Fruit fly (Drosophila melanogaster) whole organism: ENCODE results near the gene CecA2.

Source experiments
- CG8478 ChIP-seq: fragments of >200 bp; optimal IDR thresholded peaks from 2 replicates; lab custom pipeline; 2018; ENCODE audit warnings: inconsistent platforms
- Dll ChIP-seq: fragments of >200 bp; optimal IDR thresholded peaks from 2 replicates; lab custom pipeline; 2017
- EcR ChIP-seq, 2 experiments: fragments of >200 bp; optimal IDR thresholded peaks; 2 replicates each; lab custom pipeline; 2017; ENCODE audit warnings: missing biosample characterization in 2 of 2, missing genetic modification characterization in 2 of 2, missing genetic modification reagents in 2 of 2
- pan ChIP-seq: fragments of >200 bp; optimal IDR thresholded peaks from 2 replicates; lab custom pipeline; 2017
- psq ChIP-seq: fragments of >200 bp; optimal IDR thresholded peaks from 2 replicates; lab custom pipeline; 2017
- usp ChIP-seq: fragments of >200 bp; optimal IDR thresholded peaks from 2 replicates; lab custom pipeline; 2017; ENCODE audit warnings: missing biosample characterization, missing genetic modification characterization, mixed read lengths

Gene CecA2

DNA sequence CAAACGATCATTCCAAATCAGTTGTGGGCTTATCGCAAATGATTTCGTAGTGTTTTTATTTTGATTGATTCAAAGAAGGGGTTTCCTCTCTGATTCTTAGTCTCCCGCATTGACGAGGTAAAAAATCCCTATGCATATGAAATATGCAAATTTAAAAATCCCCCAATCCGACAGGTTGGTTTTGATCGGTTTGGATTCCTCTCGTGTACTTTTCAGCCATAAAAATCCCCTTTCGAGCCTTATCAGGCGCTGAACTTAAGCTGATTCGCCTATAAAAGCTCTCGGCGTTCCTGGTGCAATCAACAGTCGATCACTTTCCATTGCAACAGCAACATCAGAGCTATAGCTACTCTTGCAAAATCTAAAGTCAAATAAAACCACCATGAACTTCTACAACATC, at the start of gene CecA2:
Gene CecA2 (plus strand): TSS at position 301 of the 400 bp plus-strand sequence.
- TF ChIP-seq EcR (GFP tag; optimal IDR thresholded peaks at IDR 0.05; lab: Kevin White, UChicago) (no peak), psq (lab: Kevin White, UChicago) (no peak)

DNA sequence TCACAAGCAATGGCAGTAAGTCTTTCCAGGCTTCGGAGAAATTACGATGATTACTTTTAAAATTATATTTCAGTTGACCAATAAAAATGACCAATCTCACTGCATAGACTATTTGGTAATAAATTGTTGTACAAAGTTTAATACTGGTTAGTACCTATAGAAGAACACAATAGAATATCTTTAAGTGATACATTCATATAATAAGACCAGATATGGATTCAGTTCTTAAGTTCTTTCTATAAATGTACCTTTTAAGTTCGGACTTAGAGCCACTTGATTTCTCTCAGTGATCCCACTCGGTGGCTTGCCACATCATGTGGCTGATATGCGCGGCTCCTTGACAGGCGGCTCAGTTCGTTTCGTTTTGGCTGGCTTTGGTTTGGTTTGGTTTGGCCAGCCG, 48.7 kb upstream of the CecA2 start:
- TF ChIP-seq EcR (GFP tag; optimal IDR thresholded peaks at IDR 0.05; lab: Kevin White, UChicago) (no peak), CG8478 (lab: Kevin White, UChicago) (no peak), usp (GFP tag; lab: Kevin White, UChicago) (no peak), psq (lab: Kevin White, UChicago) (no peak), pan (lab: Kevin White, UChicago) (no peak), Dll (lab: Kevin White, UChicago) (no peak)

- TF ChIP-seq CG8478 (lab: Kevin White, UChicago), result no peak
- TF ChIP-seq EcR (GFP tag; optimal IDR thresholded peaks at IDR 0.05; lab: Kevin White, UChicago), result no peak
- no peak for TF ChIP-seq psq (lab: Kevin White, UChicago)
- TF ChIP-seq pan (lab: Kevin White, UChicago), result no peak
- TF ChIP-seq Dll (lab: Kevin White, UChicago), result no peak
- TF ChIP-seq usp (GFP tag; lab: Kevin White, UChicago), result no peak
Measured at dm6 chr3R:30164162-30164561, 47.8 kb upstream of the CecA2 start.

dm6 chr3R:30166159-30166784, 45.7 kb upstream of the CecA2 start, which contains the start of gene VhaAC45RP:
TSS of gene VhaAC45RP (minus strand) at chr3R:30166419.
- no peak for TF ChIP-seq EcR (GFP tag; optimal IDR thresholded peaks at IDR 0.05; lab: Kevin White, UChicago)
- TF ChIP-seq pan (lab: Kevin White, UChicago), result no peak
- no peak for TF ChIP-seq Dll (lab: Kevin White, UChicago)
- no peak for TF ChIP-seq CG8478 (lab: Kevin White, UChicago)
- TF ChIP-seq usp (GFP tag; lab: Kevin White, UChicago), result no peak
- TF ChIP-seq psq (lab: Kevin White, UChicago), result no peak

DNA sequence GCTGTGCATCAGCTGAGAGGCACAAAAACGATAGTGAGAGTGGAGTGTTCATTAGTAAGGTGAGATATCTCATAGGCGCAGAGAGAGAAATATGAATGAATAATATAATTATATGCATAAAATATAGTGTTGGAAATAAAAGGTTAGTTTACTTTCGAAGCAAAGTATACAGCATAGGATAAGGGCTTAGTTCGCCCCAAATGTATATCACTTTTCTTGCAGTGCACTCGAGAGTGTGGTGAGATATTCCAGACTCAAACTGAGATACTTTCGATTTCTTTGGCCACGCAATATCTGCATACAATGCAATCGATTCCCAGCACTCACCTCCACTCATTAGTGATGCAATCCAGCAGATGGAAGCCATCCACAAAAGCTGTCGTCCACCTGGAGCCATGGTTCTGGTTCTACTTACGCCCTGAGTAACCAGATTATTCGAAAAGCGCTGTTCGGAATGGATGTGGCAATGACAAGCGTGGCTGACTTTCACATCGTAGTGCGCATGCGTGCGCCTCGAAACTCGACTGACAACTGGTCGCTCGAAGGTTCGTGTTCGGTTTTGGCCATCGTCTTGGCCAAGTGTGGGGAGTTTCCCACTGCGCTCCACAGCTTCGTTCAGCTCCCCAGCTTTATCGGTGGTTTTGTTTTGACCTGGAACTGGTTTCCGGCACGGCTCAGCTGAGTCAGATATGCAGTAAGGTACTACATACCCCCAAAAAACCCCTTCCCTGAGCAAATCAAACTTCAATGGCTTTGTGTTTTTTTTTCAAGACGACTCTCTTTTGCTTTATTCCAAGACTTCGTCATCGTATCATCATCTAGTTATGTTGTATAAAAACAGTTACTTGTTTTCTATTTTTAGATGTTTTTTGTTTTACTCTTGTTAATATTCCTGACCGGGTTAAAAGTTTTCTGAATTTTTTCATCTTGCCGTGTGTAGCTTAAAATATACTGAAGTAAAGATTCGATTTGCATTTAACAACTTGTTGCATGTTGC, 41.0 kb upstream of the CecA2 start, which contains the start of gene Rsod:
Gene Rsod (minus strand): TSS at position 537 of the 997 bp plus-strand sequence.
- TF ChIP-seq CG8478 (lab: Kevin White, UChicago) (no peak), pan (lab: Kevin White, UChicago) (no peak), psq (lab: Kevin White, UChicago) (no peak), EcR (GFP tag; optimal IDR thresholded peaks at IDR 0.05; lab: Kevin White, UChicago) (no peak), Dll (lab: Kevin White, UChicago) (no peak), usp (GFP tag; lab: Kevin White, UChicago) (no peak)

- no peak for TF ChIP-seq psq (lab: Kevin White, UChicago)
- no peak for TF ChIP-seq EcR (GFP tag; optimal IDR thresholded peaks at IDR 0.05; lab: Kevin White, UChicago)
- TF ChIP-seq Dll (lab: Kevin White, UChicago), result no peak
- no peak for TF ChIP-seq CG8478 (lab: Kevin White, UChicago)
- TF ChIP-seq pan (lab: Kevin White, UChicago), result no peak
Measured at dm6 chr3R:30174160-30175002, 37.6 kb upstream of the CecA2 start, which contains the start of gene Mlc2. TSS of gene Mlc2 (minus strand) at chr3R:30174551.

- TF ChIP-seq psq (lab: Kevin White, UChicago), result no peak
- no peak for TF ChIP-seq usp (GFP tag; lab: Kevin White, UChicago)
- no peak for TF ChIP-seq CG8478 (lab: Kevin White, UChicago)
- no peak for TF ChIP-seq pan (lab: Kevin White, UChicago)
- no peak for TF ChIP-seq Dll (lab: Kevin White, UChicago)
- no peak for TF ChIP-seq EcR (GFP tag; optimal IDR thresholded peaks at IDR 0.05; lab: Kevin White, UChicago)
Measured at dm6 chr3R:30175045-30175589, 36.8 kb upstream of the CecA2 start.

DNA sequence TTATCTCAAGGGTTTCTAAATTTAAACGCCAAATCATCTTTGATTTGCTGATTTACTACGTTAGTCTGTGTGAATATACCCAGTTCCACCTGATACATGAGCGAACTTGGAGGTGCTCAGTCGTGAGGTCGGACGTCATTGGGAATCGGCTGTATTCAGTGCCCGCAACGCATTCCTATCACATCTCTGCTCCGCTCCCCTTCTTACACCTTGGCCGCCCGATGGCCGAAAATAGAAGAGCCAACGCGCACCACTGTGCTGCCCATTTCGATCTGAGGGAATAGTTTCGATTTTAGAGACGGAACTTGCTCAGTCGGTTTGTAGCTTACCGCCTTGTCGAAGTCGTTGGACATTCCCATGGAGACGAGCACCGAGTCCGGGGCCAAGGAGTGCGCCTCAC, 35.6 kb upstream of the CecA2 start:
- no peak for TF ChIP-seq CG8478 (lab: Kevin White, UChicago)
- no peak for TF ChIP-seq EcR (GFP tag; optimal IDR thresholded peaks at IDR 0.05; lab: Kevin White, UChicago)
- no peak for TF ChIP-seq pan (lab: Kevin White, UChicago)

- TF ChIP-seq EcR (GFP tag; optimal IDR thresholded peaks at IDR 0.05; lab: Kevin White, UChicago), result no peak
- TF ChIP-seq CG8478 (lab: Kevin White, UChicago), result no peak
- no peak for TF ChIP-seq pan (lab: Kevin White, UChicago)
- no peak for TF ChIP-seq Dll (lab: Kevin White, UChicago)
- no peak for TF ChIP-seq psq (lab: Kevin White, UChicago)
- TF ChIP-seq usp (GFP tag; lab: Kevin White, UChicago), result no peak
Measured at dm6 chr3R:30177494-30177893, 34.5 kb upstream of the CecA2 start, which contains the start of the genes CG1983 and CG15530. TSS of gene CG1983 (minus strand) at chr3R:30177700. TSS of gene CG15530 (plus strand) at chr3R:30177877.

DNA sequence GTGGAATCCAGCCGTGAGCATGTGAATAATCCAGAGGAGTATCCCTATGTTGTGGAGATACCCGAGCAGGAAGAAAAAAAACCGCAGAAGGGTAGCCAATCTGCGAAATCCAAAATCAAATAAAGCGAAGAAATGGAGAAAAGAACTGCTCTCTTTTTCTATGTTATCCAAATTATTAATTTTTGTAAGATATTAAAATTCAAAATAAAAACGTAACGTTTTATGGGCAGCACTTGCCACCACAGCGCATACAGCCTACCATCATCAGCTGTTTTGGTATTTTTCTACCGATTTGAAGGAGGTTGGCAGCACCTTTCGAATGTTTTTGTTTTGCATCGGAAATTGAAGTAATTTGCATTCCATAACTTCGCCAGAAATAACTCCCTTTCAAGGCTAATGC, 32.0 kb upstream of the CecA2 start, which contains the start of gene Bet5:
Gene Bet5 (plus strand): TSS at position 299 of the 400 bp plus-strand sequence.
- TF ChIP-seq CG8478 (lab: Kevin White, UChicago), result no peak
- no peak for TF ChIP-seq EcR (GFP tag; optimal IDR thresholded peaks at IDR 0.05; lab: Kevin White, UChicago)
- no peak for TF ChIP-seq Dll (lab: Kevin White, UChicago)
- no peak for TF ChIP-seq pan (lab: Kevin White, UChicago)
- TF ChIP-seq usp (GFP tag; lab: Kevin White, UChicago), result no peak
- no peak for TF ChIP-seq psq (lab: Kevin White, UChicago)
